Fruit fly (Drosophila melanogaster) whole organism, pupa: ENCODE measurements around the gene CG4658.

Experiments used
- CG10348 ChIP-seq: fragments of 200-800 bp; sonication (Bioruptor generic); IDR thresholded peaks from 2 replicates; pipeline ENCODE4 v1.3.6; 2022; ENCODE audit warnings: missing biosample characterization, missing genetic modification characterization
- CG12605 ChIP-seq: fragments of 200-800 bp; sonication (Bioruptor generic); IDR thresholded peaks from 2 replicates; pipeline ENCODE4 v1.3.6; 2022; ENCODE audit warnings: missing biosample characterization, missing genetic modification characterization
- CG15710 ChIP-seq: fragments of 200-800 bp; sonication (Bioruptor generic); optimal IDR thresholded peaks from 2 replicates; lab custom pipeline; 2018; ENCODE audit warnings: missing biosample characterization, mild to moderate bottlenecking, missing genetic modification characterization, moderate library complexity
- CG17806 ChIP-seq: fragments of 200-800 bp; sonication (Bioruptor generic); optimal IDR thresholded peaks from 2 replicates; lab custom pipeline; 2018; ENCODE audit warnings: missing biosample characterization, mild to moderate bottlenecking, missing genetic modification characterization, moderate library complexity
- CG34367 ChIP-seq: fragments of 200-800 bp; sonication (Bioruptor generic); optimal IDR thresholded peaks from 2 replicates; lab custom pipeline; 2018; ENCODE audit warnings: missing biosample characterization, mild to moderate bottlenecking, missing genetic modification characterization
- CG8159 ChIP-seq: fragments of 200-800 bp; sonication (Bioruptor generic); optimal IDR thresholded peaks from 3 replicates; lab custom pipeline; 2018; ENCODE audit warnings: missing biosample characterization, mild to moderate bottlenecking, missing genetic modification characterization, moderate library complexity
- CG8301 ChIP-seq: fragments of 200-800 bp; sonication (Bioruptor generic); optimal IDR thresholded peaks from 2 replicates; lab custom pipeline; 2018; ENCODE audit warnings: missing biosample characterization, mild to moderate bottlenecking, missing genetic modification characterization
- D1 ChIP-seq: fragments of 200-800 bp; sonication (Bioruptor generic); optimal IDR thresholded peaks from 2 replicates; lab custom pipeline; 2018; ENCODE audit warnings: missing biosample characterization, mild to moderate bottlenecking, missing genetic modification characterization, moderate library complexity
- EcR ChIP-seq: fragments of 200-800 bp; sonication (Bioruptor generic); optimal IDR thresholded peaks from 3 replicates; lab custom pipeline; 2019; ENCODE audit warnings: missing biosample characterization, missing genetic modification characterization, mild to moderate bottlenecking, moderate library complexity, missing genetic modification reagents
- Pif1B ChIP-seq: fragments of 200-800 bp; sonication (Bioruptor generic); optimal IDR thresholded peaks from 3 replicates; lab custom pipeline; 2016; ENCODE audit warnings: missing biosample characterization, missing genetic modification characterization
- Snoo ChIP-seq: fragments of 200-800 bp; sonication (Bioruptor generic); optimal IDR thresholded peaks from 3 replicates; lab custom pipeline; 2017; ENCODE audit warnings: missing biosample characterization, mild to moderate bottlenecking, missing genetic modification characterization, inconsistent platforms

DNA sequence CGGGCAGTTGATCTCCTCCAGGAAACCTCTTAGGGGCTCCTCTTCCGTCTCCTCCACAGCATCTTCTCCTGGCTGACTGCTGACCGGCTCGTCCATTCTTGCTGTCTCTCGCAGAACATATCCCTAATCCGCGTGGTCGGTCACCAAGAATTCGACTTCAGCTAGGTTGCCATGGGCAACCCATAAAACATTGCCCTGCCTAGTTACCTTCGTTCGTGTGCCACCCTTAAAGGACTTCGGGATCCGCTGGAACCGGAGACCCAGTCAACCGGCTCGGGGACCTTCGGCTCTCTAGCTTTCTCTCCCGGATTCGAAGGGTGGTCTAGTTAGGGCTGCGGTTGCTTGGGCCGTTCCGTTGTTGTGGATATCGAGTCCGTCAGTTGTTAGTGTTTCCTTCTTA lies 32.2 kb upstream of the CG4658 start, which contains the start of the genes TbCMF46 and CG42366:
- no peak for TF ChIP-seq EcR (GFP tag; lab: Kevin White, UChicago)
- TF ChIP-seq CG8301 (tag; lab: Kevin White, UChicago) = no peak
- TF ChIP-seq Pif1B (GFP tag; lab: Kevin White, UChicago) = no peak
- TF ChIP-seq Snoo (tag; lab: Kevin White, UChicago) = no peak
- TF ChIP-seq CG34367 (tag; lab: Kevin White, UChicago) = no peak
- no peak for TF ChIP-seq CG8159 (tag; lab: Kevin White, UChicago)
- TF ChIP-seq CG12605 (GFP tag; lab: Robert Waterston, UW) = no peak
- TF ChIP-seq CG10348 (GFP tag; lab: Robert Waterston, UW) = no peak
- TF ChIP-seq D1 (tag; lab: Kevin White, UChicago) = no peak
- TF ChIP-seq CG17806 = no peak
- no peak for TF ChIP-seq CG15710 (tag; lab: Kevin White, UChicago)
